Worm (Caenorhabditis elegans): ENCODE data around the gene pigq-1.

pigq-1 gene

DNA sequence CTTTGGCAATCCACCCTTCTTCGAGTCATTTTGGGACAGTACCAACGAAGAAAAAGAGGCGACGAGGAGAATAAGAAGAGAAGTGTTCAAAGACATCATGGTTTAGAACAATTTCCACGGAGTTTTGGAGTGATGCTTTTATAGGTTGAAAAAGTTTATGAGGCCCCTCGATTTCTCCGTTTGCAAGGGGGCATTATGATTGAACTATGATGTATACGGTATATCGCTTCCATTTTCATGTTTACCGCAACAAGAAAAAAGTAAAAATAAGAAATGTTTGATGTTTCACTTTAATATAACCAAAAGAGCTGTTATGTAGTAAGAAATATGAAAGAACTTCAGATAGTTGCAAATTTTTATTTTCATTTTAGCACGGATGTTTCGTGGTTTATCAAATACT is 45.7 kb downstream of the pigq-1 start, which contains the start of gene srlf-18:
Gene srlf-18, minus strand, starts transcription at position 101 of the 400 bp plus-strand sequence.
- TF ChIP-seq daf-12 (tag; optimal IDR thresholded peaks at IDR 0.05) (no peak), aly-2 (tag; optimal IDR thresholded peaks at IDR 0.05) (no peak), nhr-237 (tag; optimal IDR thresholded peaks at IDR 0.05) (no peak)

DNA sequence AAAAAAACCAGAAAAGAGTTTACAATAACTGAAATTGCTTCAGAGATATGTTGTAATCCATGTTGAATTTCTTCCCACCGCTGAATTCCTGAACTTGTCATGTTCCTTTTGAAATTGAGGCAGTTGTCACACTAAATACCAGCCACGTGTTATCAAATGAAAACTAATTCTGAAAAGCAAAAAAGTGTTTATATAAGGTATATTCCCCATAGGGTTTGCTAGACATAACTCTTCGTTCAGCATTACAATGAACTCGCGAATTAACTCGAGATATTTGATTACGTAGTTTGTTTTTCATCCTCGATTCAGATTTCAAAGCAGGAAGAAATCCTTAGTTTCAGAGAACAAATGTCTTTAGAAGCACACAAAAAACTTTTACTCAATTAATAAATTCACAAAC is 46.8 kb downstream of the pigq-1 start, which contains the start of gene str-3:
Gene str-3, minus strand, starts transcription at position 101 of the 400 bp plus-strand sequence.
- TF ChIP-seq nfya-1 (tag; optimal IDR thresholded peaks at IDR 0.05; ENCODE audit: insufficient read depth) = no peak
- no peak for TF ChIP-seq ztf-4 (tag; optimal IDR thresholded peaks at IDR 0.05)
- TF ChIP-seq jun-1 (tag; optimal IDR thresholded peaks at IDR 0.05) = no peak
- TF ChIP-seq unc-39 (tag; optimal IDR thresholded peaks at IDR 0.05) = no peak
- no peak for TF ChIP-seq R02D3.7 (tag; optimal IDR thresholded peaks at IDR 0.05)
- TF ChIP-seq sea-2 (GFP tag; optimal IDR thresholded peaks at IDR 0.05) = no peak
- no peak for TF ChIP-seq aly-2 (tag; optimal IDR thresholded peaks at IDR 0.05)
- TF ChIP-seq unc-62 (GFP tag; optimal IDR thresholded peaks at IDR 0.05) = no peak
- TF ChIP-seq nhr-11 (tag; optimal IDR thresholded peaks at IDR 0.05) = no peak
- no peak for TF ChIP-seq elt-1 (tag; optimal IDR thresholded peaks at IDR 0.05)
- no peak for TF ChIP-seq snpc-4 (tag; optimal IDR thresholded peaks at IDR 0.05)
- no peak for TF ChIP-seq eor-1 (tag; optimal IDR thresholded peaks at IDR 0.05)
- TF ChIP-seq elt-2 (tag; optimal IDR thresholded peaks at IDR 0.05) = no peak
- TF ChIP-seq nhr-67 (tag; optimal IDR thresholded peaks at IDR 0.05) = no peak
- TF ChIP-seq ZK546.5 (tag; optimal IDR thresholded peaks at IDR 0.05) = no peak

- no peak for TF ChIP-seq lin-15B (tag; optimal IDR thresholded peaks at IDR 0.05)
- TF ChIP-seq aly-2 (tag; optimal IDR thresholded peaks at IDR 0.05) = no peak
- TF ChIP-seq ceh-9 (tag; optimal IDR thresholded peaks at IDR 0.05) = no peak
- peak; percentile 7 for TF ChIP-seq nfya-1 (tag; optimal IDR thresholded peaks at IDR 0.05; ENCODE audit: insufficient read depth)
- TF ChIP-seq egl-5 (tag; optimal IDR thresholded peaks at IDR 0.05) = no peak
- peak; percentile 76 for TF ChIP-seq nhr-76 (tag; optimal IDR thresholded peaks at IDR 0.05)
- no peak for TF ChIP-seq mml-1 (tag; optimal IDR thresholded peaks at IDR 0.05)
- TF ChIP-seq pqm-1 (tag; optimal IDR thresholded peaks at IDR 0.05) = peak; percentile 37
Observed at ce11 chrIV:11097795-11098194, 49.3 kb downstream of the pigq-1 start, which contains the start of gene M7.12. Gene M7.12 (minus strand): TSS chrIV:11097982.
